Fruit fly (Drosophila melanogaster) whole organism, embryonic: ENCODE measurements around the gene stops.

ENCODE experiments used
- B-H1 ChIP-seq: fragments of 200-800 bp; sonication (Bioruptor generic); IDR thresholded peaks from 3 replicates; pipeline ENCODE4 v1.3.6; 2022; ENCODE audit warnings: missing biosample characterization, missing genetic modification characterization
- Bteb2 ChIP-seq: fragments of 200-800 bp; sonication (Bioruptor generic); optimal IDR thresholded peaks from 2 replicates; lab custom pipeline; 2016; ENCODE audit warnings: missing biosample characterization, missing genetic modification characterization
- C15 ChIP-seq: fragments of 200-800 bp; sonication (Bioruptor generic); IDR thresholded peaks from 3 replicates; pipeline ENCODE4 v1.3.6; 2022; ENCODE audit warnings: missing biosample characterization, missing genetic modification characterization
- CG10979 ChIP-seq: fragments of 200-800 bp; sonication (Bioruptor generic); optimal IDR thresholded peaks from 2 replicates; lab custom pipeline; 2018; ENCODE audit warnings: missing biosample characterization, mild to moderate bottlenecking, missing genetic modification characterization, moderate library complexity
- CG11723 ChIP-seq: fragments of 200-800 bp; sonication (Bioruptor generic); optimal IDR thresholded peaks from 2 replicates; lab custom pipeline; 2017; ENCODE audit warnings: missing biosample characterization, mild to moderate bottlenecking, missing genetic modification characterization
- CG14667 ChIP-seq: fragments of 200-800 bp; sonication (Bioruptor generic); IDR thresholded peaks from 2 replicates; pipeline ENCODE4 v1.3.6; 2022; ENCODE audit warnings: missing biosample characterization, missing genetic modification characterization
- CG15073 ChIP-seq: fragments of 200-800 bp; sonication (Bioruptor generic); optimal IDR thresholded peaks from 2 replicates; lab custom pipeline; 2016; ENCODE audit warnings: missing biosample characterization, missing genetic modification characterization
- CG17186 ChIP-seq: fragments of 200-800 bp; sonication (Bioruptor generic); optimal IDR thresholded peaks from 3 replicates; lab custom pipeline; 2017; ENCODE audit warnings: missing biosample characterization, missing genetic modification reagents, missing genetic modification characterization
- CG17359 ChIP-seq: fragments of 200-800 bp; sonication (Bioruptor generic); optimal IDR thresholded peaks from 3 replicates; lab custom pipeline; 2018; ENCODE audit warnings: missing biosample characterization, mild to moderate bottlenecking, missing genetic modification characterization, moderate library complexity
- CG1792 ChIP-seq: fragments of 200-800 bp; sonication (Bioruptor generic); optimal IDR thresholded peaks from 2 replicates; lab custom pipeline; 2016; ENCODE audit warnings: missing biosample characterization, missing genetic modification characterization
- CG2199 ChIP-seq: fragments of 200-800 bp; sonication (Bioruptor generic); IDR thresholded peaks from 3 replicates; pipeline ENCODE4 v1.3.6; 2022; ENCODE audit warnings: missing biosample characterization, missing genetic modification characterization
- CG32532 ChIP-seq: fragments of 200-800 bp; sonication (Bioruptor generic); IDR thresholded peaks from 2 replicates; pipeline ENCODE4 v1.3.6; 2022; ENCODE audit warnings: missing biosample characterization, missing genetic modification characterization
- CG43689 ChIP-seq: fragments of 200-800 bp; sonication (Bioruptor generic); IDR thresholded peaks from 2 replicates; pipeline ENCODE4 v1.3.6; 2022; ENCODE audit warnings: missing biosample characterization, missing genetic modification characterization
- CG5245 ChIP-seq: fragments of 200-800 bp; sonication (Bioruptor generic); optimal IDR thresholded peaks from 3 replicates; lab custom pipeline; 2016; ENCODE audit warnings: missing biosample characterization, missing genetic modification characterization
- CG6254 ChIP-seq: fragments of 200-800 bp; sonication (Bioruptor generic); optimal IDR thresholded peaks from 3 replicates; lab custom pipeline; 2017; ENCODE audit warnings: mild to moderate bottlenecking, missing biosample characterization, missing genetic modification reagents, missing genetic modification characterization
- CG6765 ChIP-seq: fragments of 200-800 bp; sonication (Bioruptor generic); optimal IDR thresholded peaks from 3 replicates; lab custom pipeline; 2017; ENCODE audit warnings: missing biosample characterization, mild to moderate bottlenecking, missing genetic modification characterization
- CG8089 ChIP-seq: fragments of 200-800 bp; sonication (Bioruptor generic); optimal IDR thresholded peaks from 3 replicates; lab custom pipeline; 2016; ENCODE audit warnings: missing biosample characterization, missing genetic modification characterization
- CG8290 ChIP-seq, 3 experiments: fragments of 200-800 bp; sonication (Bioruptor generic); optimal IDR thresholded peaks; 2 replicates each; lab custom pipeline; 2016 to 2019; ENCODE audit warnings: missing biosample characterization in 3 of 3, missing genetic modification characterization in 3 of 3, mild to moderate bottlenecking in 2 of 3, moderate library complexity in 1 of 3
- CG8359 ChIP-seq: fragments of 200-800 bp; sonication (Bioruptor generic); optimal IDR thresholded peaks from 2 replicates; lab custom pipeline; 2017; ENCODE audit warnings: missing biosample characterization, mild to moderate bottlenecking, missing genetic modification characterization, borderline replicate concordance
- CG8944 ChIP-seq: fragments of 200-800 bp; sonication (Bioruptor generic); optimal IDR thresholded peaks from 3 replicates; lab custom pipeline; 2016; ENCODE audit warnings: missing biosample characterization, missing genetic modification characterization
- CG9437 ChIP-seq: fragments of 200-800 bp; sonication (Bioruptor generic); optimal IDR thresholded peaks from 2 replicates; lab custom pipeline; 2018; ENCODE audit warnings: missing biosample characterization, mild to moderate bottlenecking, missing genetic modification characterization
- CG9817 ChIP-seq: fragments of 200-800 bp; sonication (Bioruptor generic); optimal IDR thresholded peaks from 2 replicates; lab custom pipeline; 2018; ENCODE audit warnings: missing biosample characterization, mild to moderate bottlenecking, missing genetic modification characterization, moderate library complexity
- CHES-1-like ChIP-seq: fragments of 200-800 bp; sonication (Bioruptor generic); optimal IDR thresholded peaks from 2 replicates; lab custom pipeline; 2016; ENCODE audit warnings: missing biosample characterization, missing genetic modification characterization
- D ChIP-seq, 2 experiments: fragments of 200-800 bp in 1 of 2; fragments of >200 bp in 1 of 2; sonication (Bioruptor generic) in 1 of 2; optimal IDR thresholded peaks; 2 replicates in 1 of 2; 3 replicates in 1 of 2; lab custom pipeline; 2017; ENCODE audit warnings: mild to moderate bottlenecking in 1 of 2, missing biosample characterization in 1 of 2, missing genetic modification characterization in 1 of 2, missing genetic modification reagents in 1 of 2
- D19A ChIP-seq: fragments of 200-800 bp; optimal IDR thresholded peaks from 3 replicates; lab custom pipeline; 2019; ENCODE audit warnings: missing biosample characterization, mild to moderate bottlenecking, missing genetic modification characterization, moderate library complexity
- Drgx ChIP-seq: fragments of 200-800 bp; sonication (Bioruptor generic); IDR thresholded peaks from 2 replicates; pipeline ENCODE4 v1.3.6; 2022; ENCODE audit warnings: missing biosample characterization, missing genetic modification characterization
- Elba2 ChIP-seq: fragments of 200-800 bp; sonication (Bioruptor generic); optimal IDR thresholded peaks from 3 replicates; lab custom pipeline; 2016; ENCODE audit warnings: missing biosample characterization, missing genetic modification characterization
- Fer1 ChIP-seq: fragments of 200-800 bp; sonication (Bioruptor generic); optimal IDR thresholded peaks from 2 replicates; lab custom pipeline; 2017; ENCODE audit warnings: missing biosample characterization, mild to moderate bottlenecking, missing genetic modification characterization
- Hr39 ChIP-seq: fragments of >200 bp; optimal IDR thresholded peaks from 2 replicates; lab custom pipeline; 2017
- Hr78 ChIP-seq, 2 experiments: fragments of 200-800 bp in 1 of 2; fragments of >200 bp in 1 of 2; sonication (Bioruptor generic) in 1 of 2; optimal IDR thresholded peaks; 2 replicates each; lab custom pipeline; 2017 to 2019; ENCODE audit warnings: missing biosample characterization in 2 of 2, missing genetic modification characterization in 2 of 2, mild to moderate bottlenecking in 1 of 2, moderate library complexity in 1 of 2
- Mad ChIP-seq: fragments of 200-800 bp; sonication (Bioruptor generic); optimal IDR thresholded peaks from 2 replicates; lab custom pipeline; 2016; ENCODE audit warnings: missing biosample characterization, missing genetic modification characterization
- NK7.1 ChIP-seq: fragments of 200-800 bp; sonication (Bioruptor generic); optimal IDR thresholded peaks from 3 replicates; lab custom pipeline; 2016; ENCODE audit warnings: missing biosample characterization, missing genetic modification characterization
- Optix ChIP-seq: fragments of 200-800 bp; sonication (Bioruptor generic); IDR thresholded peaks from 3 replicates; pipeline ENCODE4 v1.3.6; 2022; ENCODE audit warnings: missing biosample characterization, missing genetic modification characterization
- Sox100B ChIP-seq: fragments of 200-800 bp; sonication (Bioruptor generic); optimal IDR thresholded peaks from 3 replicates; lab custom pipeline; 2018; ENCODE audit warnings: missing biosample characterization, mild to moderate bottlenecking, missing genetic modification characterization
- TFAM ChIP-seq: fragments of 200-800 bp; sonication (Bioruptor generic); optimal IDR thresholded peaks from 2 replicates; lab custom pipeline; 2017; ENCODE audit warnings: missing biosample characterization, missing genetic modification characterization, inconsistent platforms
- ac ChIP-seq: fragments of 200-800 bp; sonication (Bioruptor generic); optimal IDR thresholded peaks from 3 replicates; lab custom pipeline; 2017; ENCODE audit warnings: missing biosample characterization, mild to moderate bottlenecking, missing genetic modification characterization
- ase ChIP-seq: fragments of 200-800 bp; sonication (Bioruptor generic); IDR thresholded peaks from 3 replicates; pipeline ENCODE4 v1.3.6; 2022; ENCODE audit warnings: missing biosample characterization, missing genetic modification characterization
- bab2 ChIP-seq: fragments of 200-800 bp; sonication (Bioruptor generic); optimal IDR thresholded peaks from 2 replicates; lab custom pipeline; 2016; ENCODE audit warnings: missing biosample characterization, missing genetic modification characterization
- ci ChIP-seq: fragments of 200-800 bp; sonication (Bioruptor generic); IDR thresholded peaks from 3 replicates; pipeline ENCODE4 v1.3.6; 2022; ENCODE audit warnings: missing biosample characterization, missing genetic modification characterization
- cwo ChIP-seq: fragments of 200-800 bp; sonication (Bioruptor generic); optimal IDR thresholded peaks from 3 replicates; lab custom pipeline; 2017; ENCODE audit warnings: missing biosample characterization, missing genetic modification characterization, mild to moderate bottlenecking, moderate library complexity, missing genetic modification reagents
- dpn ChIP-seq, 2 experiments: fragments of 200-800 bp; sonication (Bioruptor generic); optimal IDR thresholded peaks; 3 replicates each; lab custom pipeline; 2016; ENCODE audit warnings: missing biosample characterization in 2 of 2, missing genetic modification characterization in 2 of 2
- ftz-f1 ChIP-seq: fragments of 200-800 bp; sonication (Bioruptor generic); optimal IDR thresholded peaks from 2 replicates; lab custom pipeline; 2016; ENCODE audit warnings: missing biosample characterization, missing genetic modification characterization
- gcm ChIP-seq: fragments of 200-800 bp; sonication (Bioruptor generic); optimal IDR thresholded peaks from 2 replicates; lab custom pipeline; 2019; ENCODE audit warnings: missing biosample characterization, mild to moderate bottlenecking, missing genetic modification characterization, moderate library complexity
- grau ChIP-seq: fragments of 200-800 bp; optimal IDR thresholded peaks from 3 replicates; lab custom pipeline; 2019; ENCODE audit warnings: missing biosample characterization, mild to moderate bottlenecking, missing genetic modification characterization, moderate library complexity
- her ChIP-seq: fragments of 200-800 bp; sonication (Bioruptor generic); optimal IDR thresholded peaks from 2 replicates; lab custom pipeline; 2016; ENCODE audit warnings: missing biosample characterization, missing genetic modification characterization
- lilli ChIP-seq: fragments of 200-800 bp; sonication (Bioruptor generic); optimal IDR thresholded peaks from 3 replicates; lab custom pipeline; 2016; ENCODE audit warnings: missing biosample characterization, missing genetic modification characterization
- ro ChIP-seq: fragments of 200-800 bp; sonication (Bioruptor generic); IDR thresholded peaks from 2 replicates; pipeline ENCODE4 v1.3.6; 2022; ENCODE audit warnings: missing biosample characterization, missing genetic modification characterization
- toy ChIP-seq: fragments of 200-800 bp; sonication (Bioruptor generic); IDR thresholded peaks from 2 replicates; pipeline ENCODE4 v1.3.6; 2022; ENCODE audit warnings: missing biosample characterization, missing genetic modification characterization
- yki ChIP-seq: fragments of >200 bp; optimal IDR thresholded peaks from 3 replicates; lab custom pipeline; 2018
- zf30C ChIP-seq: fragments of 200-800 bp; sonication (Bioruptor generic); optimal IDR thresholded peaks from 3 replicates; lab custom pipeline; 2018; ENCODE audit warnings: missing biosample characterization, mild to moderate bottlenecking, missing genetic modification characterization
- zfh1 ChIP-seq: fragments of 200-800 bp; sonication (Bioruptor generic); IDR thresholded peaks from 3 replicates; pipeline ENCODE4 v1.3.6; 2022; ENCODE audit warnings: missing biosample characterization, missing genetic modification characterization
- zfh2 ChIP-seq: fragments of 200-800 bp; sonication (Bioruptor generic); optimal IDR thresholded peaks from 2 replicates; lab custom pipeline; 2016; ENCODE audit warnings: missing biosample characterization, missing genetic modification characterization

stops gene

dm6 chr3R:31215830-31216229 is 46.9 kb upstream of the stops start, which contains the start of gene CG15561 (continued):
- TF ChIP-seq zfh2 (GFP tag; lab: Kevin White, UChicago) = peak; percentile 35
- TF ChIP-seq zf30C (GFP tag; lab: Kevin White, UChicago) = no peak
- TF ChIP-seq Optix = no peak
- peak; percentile 72 for TF ChIP-seq CHES-1-like (GFP tag; lab: Kevin White, UChicago)
- TF ChIP-seq toy (GFP tag; lab: Robert Waterston, UW) = no peak
- no peak for TF ChIP-seq ro
- TF ChIP-seq Drgx = no peak
- peak; percentile 100 for TF ChIP-seq CG6254
- no peak for TF ChIP-seq Hr39 (lab: Kevin White, UChicago)
- TF ChIP-seq CG15073 (GFP tag; lab: Kevin White, UChicago) = no peak
- no peak for TF ChIP-seq Bteb2 (GFP tag; lab: Kevin White, UChicago)
- peak; percentile 30 for TF ChIP-seq CG10979 (tag; lab: Kevin White, UChicago)
- TF ChIP-seq CG43689 (GFP tag; lab: Robert Waterston, UW) = no peak
- no peak for TF ChIP-seq yki (lab: Kevin White, UChicago)
- TF ChIP-seq TFAM (GFP tag; lab: Kevin White, UChicago) = no peak
- no peak for TF ChIP-seq D (optimal IDR thresholded peaks at IDR 0.05; lab: Kevin White, UChicago)
- no peak for TF ChIP-seq D (GFP tag; optimal IDR thresholded peaks at IDR 0.05; lab: Kevin White, UChicago)
- no peak for TF ChIP-seq gcm
- TF ChIP-seq CG11723 (GFP tag; lab: Kevin White, UChicago) = no peak
- TF ChIP-seq CG17186 = peak; percentile 98
- TF ChIP-seq D19A (tag; lab: Kevin White, UChicago) = no peak
- TF ChIP-seq bab2 = peak; percentile 23
- TF ChIP-seq C15 (GFP tag; lab: Robert Waterston, UW) = no peak
- no peak for TF ChIP-seq CG9437 (GFP tag; lab: Kevin White, UChicago)
- TF ChIP-seq Sox100B (GFP tag; lab: Kevin White, UChicago) = no peak
- no peak for TF ChIP-seq CG32532 (GFP tag; lab: Robert Waterston, UW)
- no peak for TF ChIP-seq CG14667
- TF ChIP-seq lilli (GFP tag; lab: Kevin White, UChicago) = peak; percentile 61
- peak; percentile 38 to 67 for TF ChIP-seq dpn (GFP tag; optimal IDR thresholded peaks at IDR 0.05; lab: Kevin White, UChicago)
- peak; percentile 21 for TF ChIP-seq NK7.1 (GFP tag; lab: Kevin White, UChicago)
- no peak for TF ChIP-seq zfh1 (GFP tag; lab: Robert Waterston, UW)
- TF ChIP-seq ftz-f1 (GFP tag; lab: Kevin White, UChicago) = peak; percentile 18
- TF ChIP-seq ase (GFP tag; lab: Robert Waterston, UW) = no peak
- no peak for TF ChIP-seq ci
- TF ChIP-seq ac (GFP tag; lab: Kevin White, UChicago) = no peak
- peak; percentile 3 for TF ChIP-seq CG5245 (GFP tag; lab: Kevin White, UChicago)
- peak; percentile 95 for TF ChIP-seq cwo (GFP tag; lab: Kevin White, UChicago)
- TF ChIP-seq CG1792 = no peak
- no peak for TF ChIP-seq CG9817
- TF ChIP-seq CG8290 (GFP tag; optimal IDR thresholded peaks at IDR 0.05; lab: Kevin White, UChicago) = no peak
- no peak for TF ChIP-seq CG8290 (tag; optimal IDR thresholded peaks at IDR 0.05; lab: Kevin White, UChicago)
- TF ChIP-seq CG2199 (GFP tag; lab: Robert Waterston, UW) = no peak
- TF ChIP-seq her (GFP tag; lab: Kevin White, UChicago) = peak; percentile 43
- TF ChIP-seq Hr78 (GFP tag; optimal IDR thresholded peaks at IDR 0.05; lab: Kevin White, UChicago) = no peak
- TF ChIP-seq CG17359 = peak; percentile 37
- no peak for TF ChIP-seq Mad
- TF ChIP-seq Elba2 (GFP tag; lab: Kevin White, UChicago) = no peak
- peak; percentile 0 for TF ChIP-seq CG8944 (GFP tag; lab: Kevin White, UChicago)
- peak; percentile 29 for TF ChIP-seq CG8089
- no peak for TF ChIP-seq CG8359 (GFP tag; lab: Kevin White, UChicago)
- TF ChIP-seq B-H1 = no peak
- peak; percentile 56 for TF ChIP-seq Fer1 (GFP tag; lab: Kevin White, UChicago)
- TF ChIP-seq grau (tag; lab: Kevin White, UChicago) = no peak
- TF ChIP-seq CG6765 (GFP tag; lab: Kevin White, UChicago) = no peak
